Worm (Caenorhabditis elegans): Measurements from ENCODE around the gene K02D3.2.

DNA sequence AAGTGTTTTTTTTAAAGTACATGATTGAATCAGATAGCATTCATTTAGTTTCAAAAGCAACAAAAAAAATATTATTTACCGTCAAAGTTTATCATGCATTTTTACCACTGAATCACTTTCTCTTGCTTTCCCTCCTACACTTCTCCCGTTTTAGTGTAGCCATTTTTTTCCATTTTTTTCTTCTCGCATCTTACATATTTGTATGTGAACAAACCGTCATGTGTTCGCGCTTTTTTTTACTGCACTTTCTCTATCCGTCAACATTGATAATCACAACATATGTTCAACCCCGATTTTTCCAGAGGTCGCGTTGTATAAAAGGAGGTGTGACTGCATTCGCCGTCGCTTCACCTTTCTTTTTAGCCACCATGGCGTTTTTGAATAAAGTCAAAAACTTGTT, 34.9 kb downstream of the K02D3.2 start, which contains the start of gene gck-4:
- TF ChIP-seq aly-1 (tag; optimal IDR thresholded peaks at IDR 0.05) (no peak), ama-1 (optimal IDR thresholded peaks at IDR 0.05) (no peak), B0310.2 (tag; optimal IDR thresholded peaks at IDR 0.05) (no peak), hnd-1 (tag; optimal IDR thresholded peaks at IDR 0.05) (no peak), tra-4 (tag; optimal IDR thresholded peaks at IDR 0.05) (no peak), flt-1 (GFP tag; IDR thresholded peaks at IDR 0.05) (no peak), pes-1 (GFP tag; IDR thresholded peaks at IDR 0.05) (no peak), tbx-11 (GFP tag; IDR thresholded peaks at IDR 0.05) (no peak), tbx-37 (GFP tag; conservative IDR thresholded peaks at IDR 0.05) (no peak), ceh-13 (GFP tag; optimal IDR thresholded peaks at IDR 0.05) (no peak), sea-1 (GFP tag; conservative IDR thresholded peaks at IDR 0.05) (no peak), F13C5.2 (tag; optimal IDR thresholded peaks at IDR 0.05) (no peak)

Data from whole organism, early embryonic.